Fruit fly (Drosophila melanogaster) whole organism, pupa: ENCODE data around the gene LManII.

Experiments
- CG10348 ChIP-seq: fragments of 200-800 bp; sonication (Bioruptor generic); IDR thresholded peaks from 2 replicates; pipeline ENCODE4 v1.3.6; 2022; ENCODE audit warnings: missing biosample characterization, missing genetic modification characterization
- CG12605 ChIP-seq: fragments of 200-800 bp; sonication (Bioruptor generic); IDR thresholded peaks from 2 replicates; pipeline ENCODE4 v1.3.6; 2022; ENCODE audit warnings: missing biosample characterization, missing genetic modification characterization
- CG13204 ChIP-seq: fragments of 200-800 bp; sonication (Bioruptor generic); optimal IDR thresholded peaks from 2 replicates; lab custom pipeline; 2018; ENCODE audit warnings: missing biosample characterization, mild to moderate bottlenecking, missing genetic modification characterization, moderate library complexity
- CG14655 ChIP-seq: fragments of 200-800 bp; sonication (Bioruptor generic); optimal IDR thresholded peaks from 3 replicates; lab custom pipeline; 2017; ENCODE audit warnings: mild to moderate bottlenecking, missing biosample characterization, missing genetic modification reagents, missing genetic modification characterization
- CG15710 ChIP-seq: fragments of 200-800 bp; sonication (Bioruptor generic); optimal IDR thresholded peaks from 2 replicates; lab custom pipeline; 2018; ENCODE audit warnings: missing biosample characterization, mild to moderate bottlenecking, missing genetic modification characterization, moderate library complexity
- CG17806 ChIP-seq: fragments of 200-800 bp; sonication (Bioruptor generic); optimal IDR thresholded peaks from 2 replicates; lab custom pipeline; 2018; ENCODE audit warnings: missing biosample characterization, mild to moderate bottlenecking, missing genetic modification characterization, moderate library complexity
- CG32121 ChIP-seq: fragments of 200-800 bp; sonication (Bioruptor generic); IDR thresholded peaks from 2 replicates; pipeline ENCODE4 v1.3.6; 2022; ENCODE audit warnings: missing biosample characterization, missing genetic modification characterization
- CG34367 ChIP-seq: fragments of 200-800 bp; sonication (Bioruptor generic); optimal IDR thresholded peaks from 2 replicates; lab custom pipeline; 2018; ENCODE audit warnings: missing biosample characterization, mild to moderate bottlenecking, missing genetic modification characterization
- CG4496 ChIP-seq: fragments of 200-800 bp; sonication (Bioruptor generic); IDR thresholded peaks from 3 replicates; pipeline ENCODE4 v1.3.6; 2022; ENCODE audit warnings: missing biosample characterization, missing genetic modification characterization
- CG8159 ChIP-seq: fragments of 200-800 bp; sonication (Bioruptor generic); optimal IDR thresholded peaks from 3 replicates; lab custom pipeline; 2018; ENCODE audit warnings: missing biosample characterization, mild to moderate bottlenecking, missing genetic modification characterization, moderate library complexity
- CG8301 ChIP-seq: fragments of 200-800 bp; sonication (Bioruptor generic); optimal IDR thresholded peaks from 2 replicates; lab custom pipeline; 2018; ENCODE audit warnings: missing biosample characterization, mild to moderate bottlenecking, missing genetic modification characterization
- CG9948 ChIP-seq: fragments of 200-800 bp; sonication (Bioruptor generic); optimal IDR thresholded peaks from 2 replicates; lab custom pipeline; 2018; ENCODE audit warnings: missing biosample characterization, mild to moderate bottlenecking, missing genetic modification characterization, moderate library complexity
- D1 ChIP-seq: fragments of 200-800 bp; sonication (Bioruptor generic); optimal IDR thresholded peaks from 2 replicates; lab custom pipeline; 2018; ENCODE audit warnings: missing biosample characterization, mild to moderate bottlenecking, missing genetic modification characterization, moderate library complexity
- EcR ChIP-seq: fragments of 200-800 bp; sonication (Bioruptor generic); optimal IDR thresholded peaks from 3 replicates; lab custom pipeline; 2019; ENCODE audit warnings: missing biosample characterization, missing genetic modification characterization, mild to moderate bottlenecking, moderate library complexity, missing genetic modification reagents
- Ets98B ChIP-seq: fragments of 200-800 bp; sonication (Bioruptor generic); IDR thresholded peaks from 2 replicates; pipeline ENCODE4 v1.3.6; 2022; ENCODE audit warnings: missing biosample characterization, missing genetic modification characterization
- Pif1A ChIP-seq: fragments of 200-800 bp; sonication (Bioruptor generic); optimal IDR thresholded peaks from 3 replicates; lab custom pipeline; 2016; ENCODE audit warnings: missing biosample characterization, missing genetic modification characterization
- Pif1B ChIP-seq: fragments of 200-800 bp; sonication (Bioruptor generic); optimal IDR thresholded peaks from 3 replicates; lab custom pipeline; 2016; ENCODE audit warnings: missing biosample characterization, missing genetic modification characterization
- Snoo ChIP-seq: fragments of 200-800 bp; sonication (Bioruptor generic); optimal IDR thresholded peaks from 3 replicates; lab custom pipeline; 2017; ENCODE audit warnings: missing biosample characterization, mild to moderate bottlenecking, missing genetic modification characterization, inconsistent platforms
- fd96Ca ChIP-seq: fragments of 200-800 bp; sonication (Bioruptor generic); IDR thresholded peaks from 3 replicates; pipeline ENCODE4 v1.3.6; 2022; ENCODE audit warnings: missing biosample characterization, missing genetic modification characterization
- gl ChIP-seq: fragments of 200-800 bp; sonication (Bioruptor generic); optimal IDR thresholded peaks from 2 replicates; lab custom pipeline; 2018; ENCODE audit warnings: missing biosample characterization, mild to moderate bottlenecking, missing genetic modification characterization
- rn ChIP-seq: fragments of 200-800 bp; sonication (Bioruptor generic); IDR thresholded peaks from 2 replicates; pipeline ENCODE4 v1.3.6; 2022; ENCODE audit warnings: missing biosample characterization, missing genetic modification characterization

The LManII gene

dm6 chr2L:10474815-10475214, 17.4 kb downstream of the LManII start:
- no peak for TF ChIP-seq CG12605 (GFP tag; lab: Robert Waterston, UW)
- no peak for TF ChIP-seq CG8301 (tag; lab: Kevin White, UChicago)
- TF ChIP-seq Snoo (tag; lab: Kevin White, UChicago): no peak
- no peak for TF ChIP-seq EcR (GFP tag; lab: Kevin White, UChicago)
- no peak for TF ChIP-seq CG14655 (GFP tag; lab: Kevin White, UChicago)
- TF ChIP-seq CG32121 (GFP tag; lab: Robert Waterston, UW): no peak
- TF ChIP-seq CG13204 (GFP tag; lab: Kevin White, UChicago): no peak
- no peak for TF ChIP-seq CG10348 (GFP tag; lab: Robert Waterston, UW)
- no peak for TF ChIP-seq Pif1A
- TF ChIP-seq gl: no peak
- TF ChIP-seq, all 21 proteins: peak for 0

dm6 chr2L:10476879-10477278, 19.4 kb downstream of the LManII start, which contains the start of gene RluA-2:
Gene RluA-2 (plus strand): TSS chr2L:10477073.
- no peak for TF ChIP-seq CG32121 (GFP tag; lab: Robert Waterston, UW)
- TF ChIP-seq CG8301 (tag; lab: Kevin White, UChicago): no peak
- TF ChIP-seq Snoo (tag; lab: Kevin White, UChicago): no peak

DNA sequence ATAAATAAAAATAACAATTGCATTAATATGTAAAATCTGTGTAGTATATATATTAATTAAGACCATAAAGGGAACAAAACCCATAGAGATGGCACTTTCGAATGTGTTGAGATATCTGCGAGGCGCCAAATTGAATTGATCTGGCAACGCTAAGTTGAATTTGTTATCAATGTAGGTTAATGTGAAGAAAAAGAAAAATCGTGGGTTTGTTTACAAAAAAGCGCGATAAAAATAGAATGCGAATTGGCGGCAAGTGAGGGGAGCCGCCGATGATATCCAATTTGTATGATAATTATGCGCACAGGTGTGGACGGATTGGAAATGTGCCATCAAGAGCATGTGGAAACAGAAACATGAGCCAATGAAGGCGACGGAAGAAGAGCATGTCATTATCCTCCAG, 22.4 kb downstream of the LManII start:
- no peak for TF ChIP-seq CG15710 (tag; lab: Kevin White, UChicago)
- TF ChIP-seq gl: peak; percentile 7
- peak; percentile 47 for TF ChIP-seq CG32121 (GFP tag; lab: Robert Waterston, UW)
- TF ChIP-seq EcR (GFP tag; lab: Kevin White, UChicago): no peak

DNA sequence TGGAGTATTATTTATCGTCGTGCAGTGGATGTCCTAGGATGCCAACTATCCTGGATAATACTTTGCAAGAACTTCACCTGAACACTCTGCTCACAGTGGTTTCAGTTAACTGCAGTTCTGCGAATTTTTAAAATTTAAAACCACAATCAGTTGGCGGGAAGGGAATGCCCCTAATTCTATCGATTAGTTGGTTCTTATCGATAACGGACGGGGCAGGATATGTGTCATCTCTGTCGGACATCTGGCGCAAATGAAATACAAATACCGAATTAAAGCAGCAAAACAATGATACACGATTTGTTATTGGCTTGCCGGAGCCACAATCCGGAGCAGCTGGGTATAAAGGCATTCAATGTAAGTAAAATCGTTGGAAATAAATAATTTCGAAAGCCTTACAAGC, 25.6 kb downstream of the LManII start, which contains the start of gene Grip75:
Grip75 (plus strand) TSS at position 223 of the 400 bp plus-strand sequence.
- TF ChIP-seq Pif1A (no peak), CG34367 (tag; lab: Kevin White, UChicago) (no peak), CG13204 (GFP tag; lab: Kevin White, UChicago) (no peak), CG14655 (GFP tag; lab: Kevin White, UChicago) (no peak)

DNA sequence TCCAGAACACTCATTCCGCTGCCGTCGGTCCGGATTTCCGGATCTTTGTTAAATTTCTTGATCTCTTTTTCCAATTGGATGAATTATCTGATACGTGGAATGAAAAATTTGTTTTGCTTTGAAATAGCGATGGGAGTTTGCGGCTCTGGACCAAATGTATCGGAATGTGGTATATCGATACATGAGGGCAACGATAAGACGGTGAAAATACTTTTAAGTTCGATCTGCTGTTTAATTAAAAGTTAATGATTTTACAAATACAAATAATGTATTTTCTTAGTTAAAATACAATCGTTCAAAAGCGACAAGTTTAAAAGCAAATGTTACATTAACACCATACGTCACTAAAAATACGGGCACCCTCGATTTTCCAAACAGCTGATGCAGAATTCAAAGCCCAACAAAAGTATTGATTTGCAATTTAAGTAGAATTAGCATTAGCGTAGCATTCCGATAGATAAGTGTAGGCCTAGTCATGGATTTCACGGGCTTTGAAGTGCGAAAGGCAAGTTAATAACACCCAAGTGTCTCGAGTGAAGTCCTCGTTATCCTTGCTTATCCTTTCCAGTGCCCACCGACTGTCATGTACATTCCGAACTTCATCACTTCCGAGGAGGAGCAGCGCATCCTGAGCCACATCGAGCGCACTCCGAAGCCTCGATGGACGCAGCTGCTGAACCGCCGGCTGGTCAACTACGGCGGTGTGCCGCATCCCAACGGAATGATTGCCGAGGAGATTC, 31.2 kb downstream of the LManII start, which contains the start of the genes Cog4 and CG6144:
Cog4 (minus strand) TSS at position 139 of the 740 bp plus-strand sequence.
CG6144 (plus strand) TSS at position 211 of the 740 bp plus-strand sequence.
- TF ChIP-seq CG9948 (tag; lab: Kevin White, UChicago): no peak
- no peak for TF ChIP-seq CG13204 (GFP tag; lab: Kevin White, UChicago)
- TF ChIP-seq Pif1A: no peak
- no peak for TF ChIP-seq Snoo (tag; lab: Kevin White, UChicago)
- no peak for TF ChIP-seq CG32121 (GFP tag; lab: Robert Waterston, UW)
- TF ChIP-seq CG8301 (tag; lab: Kevin White, UChicago): no peak
- TF ChIP-seq rn: no peak
- TF ChIP-seq CG15710 (tag; lab: Kevin White, UChicago): no peak
- TF ChIP-seq CG8159 (tag; lab: Kevin White, UChicago): no peak
- no peak for TF ChIP-seq fd96Ca (GFP tag; lab: Robert Waterston, UW)
- TF ChIP-seq EcR (GFP tag; lab: Kevin White, UChicago): no peak
- TF ChIP-seq CG12605 (GFP tag; lab: Robert Waterston, UW): no peak
- TF ChIP-seq CG17806 (tag; lab: Kevin White, UChicago): no peak
- TF ChIP-seq Pif1B: no peak
- no peak for TF ChIP-seq CG14655 (GFP tag; lab: Kevin White, UChicago)
- TF ChIP-seq gl: no peak
- TF ChIP-seq CG10348 (GFP tag; lab: Robert Waterston, UW): no peak

- TF ChIP-seq CG9948 (tag; lab: Kevin White, UChicago) (no peak), Pif1A (no peak), Pif1B (no peak), Ets98B (no peak), gl (no peak), CG32121 (GFP tag; lab: Robert Waterston, UW) (no peak), CG17806 (tag; lab: Kevin White, UChicago) (no peak), CG13204 (GFP tag; lab: Kevin White, UChicago) (no peak), rn (no peak), CG14655 (GFP tag; lab: Kevin White, UChicago) (no peak), CG10348 (GFP tag; lab: Robert Waterston, UW) (no peak), CG12605 (GFP tag; lab: Robert Waterston, UW) (no peak), CG8159 (tag; lab: Kevin White, UChicago) (no peak), CG34367 (tag; lab: Kevin White, UChicago) (no peak), CG15710 (tag; lab: Kevin White, UChicago) (no peak), CG4496 (GFP tag; lab: Robert Waterston, UW) (no peak), CG8301 (tag; lab: Kevin White, UChicago) (no peak), Snoo (tag; lab: Kevin White, UChicago) (no peak), D1 (tag; lab: Kevin White, UChicago) (no peak), fd96Ca (GFP tag; lab: Robert Waterston, UW) (no peak)
Measured at dm6 chr2L:10491354-10491753, 33.9 kb downstream of the LManII start, which contains the start of gene CG13144. Gene CG13144 (minus strand): TSS chr2L:10491454.
